Fruit fly (Drosophila melanogaster) Kc167 (cell line): ENCODE results near the gene CG42556.

Experiments used
- Sin3A ChIP-seq: fragments of >200 bp; optimal IDR thresholded peaks from 2 replicates; lab custom pipeline; 2018; ENCODE audit warnings: missing external identifiers
- h ChIP-seq: fragments of >200 bp; optimal IDR thresholded peaks from 3 replicates; lab custom pipeline; 2018; ENCODE audit warnings: missing external identifiers
- insv ChIP-seq: fragments of >200 bp; optimal IDR thresholded peaks from 3 replicates; lab custom pipeline; 2018; ENCODE audit warnings: missing external identifiers
- psq ChIP-seq: fragments of >200 bp; optimal IDR thresholded peaks from 2 replicates; lab custom pipeline; 2017; ENCODE audit warnings: missing external identifiers
- ttk ChIP-seq: sonication (Bioruptor generic); optimal IDR thresholded peaks from 2 replicates; lab custom pipeline; 2017; ENCODE audit warnings: missing external identifiers

DNA sequence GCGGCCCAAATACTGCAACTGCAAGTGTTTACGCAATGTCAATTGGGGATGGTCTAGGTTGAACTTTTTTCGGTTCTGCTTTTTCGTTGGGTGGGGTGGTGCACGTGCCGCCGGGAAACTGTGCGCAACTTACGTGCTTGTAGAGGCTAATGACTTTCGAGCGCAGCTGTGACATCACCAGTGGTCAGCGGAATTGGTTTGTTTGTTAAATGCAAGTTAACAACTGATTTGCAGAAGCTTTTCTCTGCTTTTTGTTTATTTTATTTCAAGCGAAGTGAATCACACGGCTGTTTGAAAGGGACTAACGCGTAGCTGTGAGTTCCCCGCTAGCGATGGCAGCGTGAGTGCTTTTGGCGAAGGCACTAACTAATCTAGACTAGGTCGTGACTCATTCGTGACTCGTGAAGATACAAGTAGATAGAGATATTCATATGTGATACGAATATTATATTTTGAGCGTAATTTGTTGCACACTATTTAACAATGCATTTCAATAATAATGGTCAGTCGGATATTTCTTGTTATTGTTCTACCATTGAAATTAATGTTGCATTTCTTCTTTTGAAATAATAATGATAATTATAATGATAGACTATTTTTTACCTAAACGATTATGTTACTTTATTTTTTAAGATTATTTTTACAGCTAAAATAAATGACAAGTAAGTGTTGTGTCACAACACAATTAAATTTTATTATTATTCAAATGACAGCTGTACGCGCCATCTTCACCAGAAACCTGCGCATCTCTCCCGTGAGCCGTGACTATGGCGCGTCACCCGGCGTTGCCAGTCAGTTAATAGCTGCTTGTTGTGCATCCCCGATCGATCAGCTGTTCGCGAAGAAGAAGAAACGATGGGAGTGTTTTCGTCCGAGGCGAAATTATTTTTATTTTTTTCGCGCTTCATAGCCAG lies 1.8 kb upstream of the CG42556 start, which contains the start of the genes osi and tweek:
- no peak for TF ChIP-seq Sin3A (lab: Kevin White, UChicago)
- TF ChIP-seq h, result no peak
- no peak for TF ChIP-seq psq
- no peak for TF ChIP-seq ttk (lab: Kevin White, UChicago)
- TF ChIP-seq insv (lab: Kevin White, UChicago), result no peak
